Worm (Caenorhabditis elegans) whole organism, young adult: ENCODE measurements around the gene Y75B12A.2.

Source experiments
- B0035.1 ChIP-seq: sonication (generic microtip); optimal IDR thresholded peaks from 2 replicates; lab custom pipeline; 2016; ENCODE audit warnings: missing genetic modification characterization, mild to moderate bottlenecking, missing compliant biosample characterization, missing genotype, missing genetic modification reagents
- C17E4.6 ChIP-seq: fragments of 200-800 bp; sonication (Bioruptor generic); IDR thresholded peaks from 2 replicates; pipeline ENCODE4 v1.3.6; 2022; ENCODE audit warnings: missing genetic modification reagents, missing genetic modification characterization, missing compliant biosample characterization
- F22D6.2 ChIP-seq: sonication (generic microtip); optimal IDR thresholded peaks from 2 replicates; lab custom pipeline; 2016; ENCODE audit warnings: mild to moderate bottlenecking, missing genetic modification characterization, missing compliant biosample characterization
- F23B12.7 ChIP-seq: sonication (generic microtip); optimal IDR thresholded peaks from 2 replicates; lab custom pipeline; 2017; ENCODE audit warnings: missing genetic modification characterization, mild to moderate bottlenecking, missing compliant biosample characterization, antibody characterized with exemption, moderate library complexity; ENCODE audit not compliant: insufficient read depth
- F33H1.4 ChIP-seq: fragments of 200-800 bp; sonication (Bioruptor generic); IDR thresholded peaks from 2 replicates; pipeline ENCODE4 v1.3.6; 2022; ENCODE audit warnings: missing genetic modification reagents, missing genetic modification characterization, missing compliant biosample characterization
- F55B11.4 ChIP-seq: sonication (generic microtip); optimal IDR thresholded peaks from 2 replicates; lab custom pipeline; 2016; ENCODE audit warnings: missing compliant biosample characterization, missing genetic modification characterization, borderline replicate concordance; ENCODE audit not compliant: insufficient read depth
- K12H6.12 ChIP-seq: fragments of 200-800 bp; sonication (Bioruptor generic); optimal IDR thresholded peaks from 2 replicates; lab custom pipeline; 2018; ENCODE audit warnings: mild to moderate bottlenecking, missing genetic modification characterization, missing compliant biosample characterization
- T26A5.8 ChIP-seq: sonication (generic microtip); optimal IDR thresholded peaks from 2 replicates; lab custom pipeline; 2016; ENCODE audit warnings: missing genetic modification characterization, missing compliant biosample characterization
- Y56A3A.18 ChIP-seq: fragments of 200-800 bp; sonication (Bioruptor generic); IDR thresholded peaks from 2 replicates; pipeline ENCODE4 v1.3.6; 2022; ENCODE audit warnings: missing genetic modification reagents, missing genetic modification characterization, missing compliant biosample characterization
- ZK185.1 ChIP-seq: sonication (generic microtip); optimal IDR thresholded peaks from 2 replicates; lab custom pipeline; 2016; ENCODE audit warnings: mild to moderate bottlenecking, missing genetic modification characterization, missing compliant biosample characterization; ENCODE audit not compliant: poor library complexity, severe bottlenecking
- akir-1 ChIP-seq: fragments of 200-800 bp; sonication (Bioruptor generic); optimal IDR thresholded peaks from 2 replicates; lab custom pipeline; 2018; ENCODE audit warnings: mild to moderate bottlenecking, missing genetic modification characterization, moderate library complexity, missing compliant biosample characterization
- aptf-3 ChIP-seq: fragments of 200-800 bp; sonication (Bioruptor generic); IDR thresholded peaks from 2 replicates; pipeline ENCODE4 v1.3.6; 2022; ENCODE audit warnings: missing genetic modification characterization, missing compliant biosample characterization
- attf-3 ChIP-seq: fragments of 200-800 bp; sonication (Bioruptor generic); conservative IDR thresholded peaks from 2 replicates; pipeline ENCODE4 v1.3.6; 2022; ENCODE audit warnings: missing genetic modification reagents, missing genetic modification characterization, missing compliant biosample characterization
- attf-6 ChIP-seq: fragments of 200-800 bp; sonication (Bioruptor generic); IDR thresholded peaks from 2 replicates; pipeline ENCODE4 v1.3.6; 2022; ENCODE audit warnings: missing genetic modification reagents, missing genetic modification characterization, missing compliant biosample characterization
- bed-1 ChIP-seq: fragments of 200-800 bp; sonication (Bioruptor generic); IDR thresholded peaks from 2 replicates; pipeline ENCODE4 v1.3.6; 2022; ENCODE audit warnings: missing genetic modification reagents, missing genetic modification characterization, missing compliant biosample characterization
- bed-2 ChIP-seq: fragments of 200-800 bp; sonication (Bioruptor generic); IDR thresholded peaks from 2 replicates; pipeline ENCODE4 v1.3.6; 2022; ENCODE audit warnings: missing genetic modification reagents, missing genetic modification characterization, missing compliant biosample characterization
- cebp-1 ChIP-seq, 2 experiments: fragments of 200-800 bp in 1 of 2; sonication (Bioruptor generic) in 1 of 2; sonication (generic microtip) in 1 of 2; IDR thresholded peaks in 1 of 2; optimal IDR thresholded peaks in 1 of 2; 2 replicates each; pipeline versions ENCODE4 v1.3.6 to Lab custom; 2017 to 2022; ENCODE audit warnings: missing compliant biosample characterization in 2 of 2, missing genetic modification characterization in 2 of 2, mild to moderate bottlenecking in 1 of 2, missing genetic modification reagents in 1 of 2, moderate library complexity in 1 of 2
- cebp-2 ChIP-seq: fragments of 200-800 bp; sonication (Bioruptor generic); IDR thresholded peaks from 2 replicates; pipeline ENCODE4 v1.3.6; 2022; ENCODE audit warnings: missing genetic modification characterization, missing compliant biosample characterization
- ceh-27 ChIP-seq: fragments of 200-800 bp; sonication (Bioruptor generic); optimal IDR thresholded peaks from 2 replicates; lab custom pipeline; 2018; ENCODE audit warnings: mild to moderate bottlenecking, missing genetic modification characterization, moderate library complexity, missing compliant biosample characterization
- ceh-40 ChIP-seq: fragments of 200-800 bp; sonication (Bioruptor generic); IDR thresholded peaks from 2 replicates; pipeline ENCODE4 v1.3.6; 2022; ENCODE audit warnings: missing genetic modification characterization, missing compliant biosample characterization
- ceh-91 ChIP-seq: fragments of 200-800 bp; sonication (Bioruptor generic); IDR thresholded peaks from 2 replicates; pipeline ENCODE4 v1.3.6; 2022; ENCODE audit warnings: missing genetic modification reagents, missing genetic modification characterization, missing compliant biosample characterization
- chd-7 ChIP-seq: sonication (generic microtip); optimal IDR thresholded peaks from 2 replicates; lab custom pipeline; 2016; ENCODE audit warnings: mild to moderate bottlenecking, missing genetic modification characterization, moderate library complexity, missing compliant biosample characterization
- dpff-1 ChIP-seq: sonication (generic microtip); optimal IDR thresholded peaks from 2 replicates; lab custom pipeline; 2017; ENCODE audit warnings: mild to moderate bottlenecking, missing genetic modification characterization, missing compliant biosample characterization
- gei-17 ChIP-seq: fragments of 200-800 bp; sonication (Bioruptor generic); optimal IDR thresholded peaks from 2 replicates; lab custom pipeline; 2018; ENCODE audit warnings: mild to moderate bottlenecking, missing genetic modification characterization, missing compliant biosample characterization
- him-1 ChIP-seq: sonication (generic microtip); optimal IDR thresholded peaks from 2 replicates; lab custom pipeline; 2016; ENCODE audit warnings: missing genotype, missing genetic modification reagents, missing genetic modification characterization, missing compliant biosample characterization
- hmg-1.2 ChIP-seq: fragments of 200-800 bp; sonication (Bioruptor generic); IDR thresholded peaks from 2 replicates; pipeline ENCODE4 v1.3.6; 2022; ENCODE audit warnings: missing genetic modification reagents, missing genetic modification characterization, missing compliant biosample characterization
- hrde-1 ChIP-seq: sonication (generic microtip); optimal IDR thresholded peaks from 2 replicates; lab custom pipeline; 2016; ENCODE audit warnings: missing genetic modification characterization, mild to moderate bottlenecking, missing compliant biosample characterization, moderate library complexity, missing genotype, missing genetic modification reagents, borderline replicate concordance
- hsf-1 ChIP-seq: fragments of 200-800 bp; sonication (Bioruptor generic); IDR thresholded peaks from 2 replicates; pipeline ENCODE4 v1.3.6; 2022; ENCODE audit warnings: missing genetic modification reagents, missing genetic modification characterization, missing compliant biosample characterization
- lag-1 ChIP-seq: fragments of 200-800 bp; sonication (Bioruptor generic); IDR thresholded peaks from 2 replicates; pipeline ENCODE4 v1.3.6; 2022; ENCODE audit warnings: missing genetic modification reagents, missing genetic modification characterization, missing compliant biosample characterization
- let-526 ChIP-seq: fragments of 200-800 bp; sonication (Bioruptor generic); IDR thresholded peaks from 2 replicates; pipeline ENCODE4 v1.3.6; 2022; ENCODE audit warnings: missing genetic modification reagents, missing genetic modification characterization, missing compliant biosample characterization
- let-607 ChIP-seq, 2 experiments: fragments of 200-800 bp in 1 of 2; sonication (Bioruptor generic) in 1 of 2; sonication (generic microtip) in 1 of 2; optimal IDR thresholded peaks; 2 replicates each; lab custom pipeline; 2016 to 2018; ENCODE audit warnings: mild to moderate bottlenecking in 2 of 2, missing compliant biosample characterization in 2 of 2, missing genetic modification characterization in 2 of 2, moderate library complexity in 2 of 2, missing genotype in 1 of 2
- lin-35 ChIP-seq, 3 experiments: fragments of 150-350 bp in 2 of 3; sonication (generic microtip) in 1 of 3; optimal IDR thresholded peaks; 2 replicates each; lab custom pipeline; 2014 to 2018; ENCODE audit warnings: missing biosample characterization in 3 of 3, missing genetic modification characterization in 3 of 3, missing genetic modification reagents in 3 of 3
- lin-40 ChIP-seq: sonication (generic microtip); optimal IDR thresholded peaks from 2 replicates; lab custom pipeline; 2016; ENCODE audit warnings: missing genetic modification characterization, mild to moderate bottlenecking, missing compliant biosample characterization, missing genotype, missing genetic modification reagents
- lsl-1 ChIP-seq: fragments of 200-800 bp; sonication (Bioruptor generic); optimal IDR thresholded peaks from 2 replicates; lab custom pipeline; 2018; ENCODE audit warnings: mild to moderate bottlenecking, missing genetic modification characterization, moderate library complexity, missing compliant biosample characterization
- madf-3 ChIP-seq: fragments of 200-800 bp; sonication (Bioruptor generic); IDR thresholded peaks from 2 replicates; pipeline ENCODE4 v1.3.6; 2022; ENCODE audit warnings: missing genetic modification reagents, missing genetic modification characterization, missing compliant biosample characterization
- madf-6 ChIP-seq: fragments of 200-800 bp; sonication (Bioruptor generic); IDR thresholded peaks from 2 replicates; pipeline ENCODE4 v1.3.6; 2022; ENCODE audit warnings: missing genetic modification reagents, missing genetic modification characterization, missing compliant biosample characterization
- madf-8 ChIP-seq: fragments of 200-800 bp; sonication (Bioruptor generic); conservative IDR thresholded peaks from 2 replicates; pipeline ENCODE4 v1.3.6; 2022; ENCODE audit warnings: missing genetic modification reagents, missing genetic modification characterization, missing compliant biosample characterization
- mel-28 ChIP-seq: sonication (generic microtip); optimal IDR thresholded peaks from 2 replicates; lab custom pipeline; 2016; ENCODE audit warnings: borderline replicate concordance, mild to moderate bottlenecking, missing genetic modification characterization, missing compliant biosample characterization
- mes-4 ChIP-seq: sonication (generic microtip); optimal IDR thresholded peaks from 2 replicates; lab custom pipeline; 2016; ENCODE audit warnings: missing genotype, missing genetic modification characterization, missing compliant biosample characterization
- nhr-90 ChIP-seq: sonication (generic microtip); optimal IDR thresholded peaks from 2 replicates; lab custom pipeline; 2016; ENCODE audit warnings: missing genotype, mild to moderate bottlenecking, missing genetic modification characterization, missing compliant biosample characterization
- snpc-3.4 ChIP-seq: sonication (generic microtip); optimal IDR thresholded peaks from 2 replicates; lab custom pipeline; 2017; ENCODE audit warnings: missing genetic modification characterization, mild to moderate bottlenecking, missing compliant biosample characterization, antibody characterized with exemption, moderate library complexity, missing genotype, missing genetic modification reagents
- somi-1 ChIP-seq: fragments of 200-800 bp; sonication (Bioruptor generic); optimal IDR thresholded peaks from 2 replicates; lab custom pipeline; 2018; ENCODE audit warnings: mild to moderate bottlenecking, missing genetic modification characterization, missing compliant biosample characterization
- ztf-3 ChIP-seq: fragments of 200-800 bp; sonication (Bioruptor generic); optimal IDR thresholded peaks from 2 replicates; lab custom pipeline; 2018; ENCODE audit warnings: mild to moderate bottlenecking, missing genetic modification characterization, missing compliant biosample characterization
- ztf-6 ChIP-seq: fragments of 200-800 bp; sonication (Bioruptor generic); IDR thresholded peaks from 2 replicates; pipeline ENCODE4 v1.3.6; 2022; ENCODE audit warnings: missing genetic modification reagents, missing genetic modification characterization, missing compliant biosample characterization

Y75B12A.2 gene

ce11 chrV:15072738-15073137, 36.6 kb upstream of the Y75B12A.2 start:
- TF ChIP-seq ztf-6 (GFP tag; lab: Robert Waterston, UW), result no peak
- TF ChIP-seq attf-6 (GFP tag; lab: Robert Waterston, UW), result no peak
- TF ChIP-seq ceh-40 (GFP tag; lab: Robert Waterston, UW), result no peak
- TF ChIP-seq dpff-1 (tag; lab: Kevin White, UChicago), result no peak
- TF ChIP-seq F55B11.4, result no peak
- TF ChIP-seq him-1 (tag; lab: Kevin White, UChicago), result no peak
- no peak for TF ChIP-seq madf-3 (GFP tag; lab: Robert Waterston, UW)
- peak; percentile 69 for TF ChIP-seq ceh-27
- TF ChIP-seq attf-3 (GFP tag; lab: Robert Waterston, UW), result no peak
- TF ChIP-seq, all 124 proteins: peak for 1

DNA sequence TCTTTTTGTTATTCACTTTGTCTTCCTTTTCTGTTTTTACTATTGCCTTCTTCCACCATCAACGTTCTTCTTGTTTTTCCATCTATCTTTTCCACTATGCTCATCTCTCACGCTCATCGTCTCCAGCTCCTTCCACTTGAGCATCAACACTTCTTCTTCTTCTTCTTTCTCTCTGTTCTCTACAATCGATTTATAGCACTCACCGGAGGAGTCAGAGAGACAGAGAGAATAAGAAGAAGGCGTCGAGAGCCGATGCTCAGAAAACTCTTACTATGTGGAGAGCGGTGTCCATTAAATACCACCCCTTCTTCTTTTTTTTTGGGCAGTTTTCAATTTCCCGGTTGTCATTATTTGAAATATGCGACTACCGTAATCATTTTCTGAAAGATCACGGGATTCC, 34.5 kb upstream of the Y75B12A.2 start:
- TF ChIP-seq K12H6.12 (tag; lab: Kevin White, UChicago) (peak; percentile 7), ceh-27 (peak; percentile 55), hmg-1.2 (GFP tag; lab: Robert Waterston, UW) (peak; percentile 27; the same call in 1 of the 2 replicates), ceh-91 (GFP tag; lab: Robert Waterston, UW) (no peak), lin-35 (GFP tag; optimal IDR thresholded peaks at IDR 0.05; lab: Kevin White, UChicago) (no peak), akir-1 (GFP tag; lab: Kevin White, UChicago) (no peak)
- TF ChIP-seq, all 124 proteins: peak for 3

ce11 chrV:15078560-15078959, 30.8 kb upstream of the Y75B12A.2 start:
- no peak for TF ChIP-seq cebp-1 (GFP tag; IDR thresholded peaks at IDR 0.05; lab: Robert Waterston, UW)
- TF ChIP-seq cebp-1 (tag; optimal IDR thresholded peaks at IDR 0.05; lab: Kevin White, UChicago), result no peak
- no peak for TF ChIP-seq gei-17 (GFP tag; lab: Kevin White, UChicago)
- TF ChIP-seq somi-1 (GFP tag; lab: Kevin White, UChicago), result no peak
- TF ChIP-seq let-526, result no peak
- TF ChIP-seq aptf-3, result no peak
- TF ChIP-seq snpc-3.4 (tag; lab: Kevin White, UChicago), result no peak
- TF ChIP-seq T26A5.8 (tag; lab: Kevin White, UChicago), result no peak
- no peak for TF ChIP-seq C17E4.6
- TF ChIP-seq mes-4 (tag; lab: Kevin White, UChicago), result no peak
- no peak for TF ChIP-seq mel-28
- TF ChIP-seq bed-1 (GFP tag; lab: Robert Waterston, UW), result no peak
- no peak for TF ChIP-seq ztf-3 (GFP tag; lab: Kevin White, UChicago)
- TF ChIP-seq hsf-1 (GFP tag; lab: Robert Waterston, UW), result no peak
- no peak for TF ChIP-seq Y56A3A.18 (GFP tag; lab: Robert Waterston, UW)
- no peak for TF ChIP-seq hrde-1
- no peak for TF ChIP-seq F23B12.7 (tag; lab: Kevin White, UChicago)
- no peak for TF ChIP-seq nhr-90
- TF ChIP-seq madf-8 (GFP tag; lab: Robert Waterston, UW), result no peak
- TF ChIP-seq lag-1 (GFP tag; lab: Robert Waterston, UW), result no peak

DNA sequence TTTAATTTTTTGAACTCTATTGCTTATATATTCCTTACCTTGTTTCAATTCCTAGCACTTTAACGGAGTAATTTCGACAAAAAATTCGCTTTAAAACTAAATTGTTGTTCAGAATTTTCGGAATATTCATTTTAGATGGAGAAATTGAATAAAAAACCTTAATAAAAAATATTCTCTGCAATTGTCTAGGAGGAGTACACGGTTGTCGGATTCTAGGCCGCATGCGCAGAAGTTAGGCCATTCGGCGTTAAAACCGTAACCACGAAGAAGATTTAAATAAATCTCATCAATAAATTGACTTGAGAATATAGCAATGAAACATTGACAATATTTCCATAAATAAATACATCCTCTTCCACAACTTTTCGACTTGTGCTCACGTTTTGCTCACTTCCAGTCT, 27.1 kb upstream of the Y75B12A.2 start, which contains the start of the genes C01G10.10 and C01G10.9:
TSS of gene C01G10.10 (minus strand) at position 151 of the 400 bp plus-strand sequence.
TSS of gene C01G10.9 (plus strand) at position 240 of the 400 bp plus-strand sequence.
- TF ChIP-seq lsl-1 (GFP tag; lab: Kevin White, UChicago) (peak; percentile 19), B0035.1 (tag; lab: Kevin White, UChicago) (no peak), lin-35 (GFP tag; optimal IDR thresholded peaks at IDR 0.05; lab: Kevin White, UChicago) (peak in 1 of 3 experiments; percentile 30), F22D6.2 (tag; lab: Kevin White, UChicago) (peak; percentile 8), madf-6 (GFP tag; lab: Robert Waterston, UW) (peak; percentile 54), him-1 (tag; lab: Kevin White, UChicago) (peak; percentile 28), chd-7 (no peak), bed-2 (GFP tag; lab: Robert Waterston, UW) (0 out of 2 replicates have a peak, but pooled peaks have one; percentile 42), lin-40 (tag; lab: Kevin White, UChicago) (peak; percentile 50), ceh-27 (peak; percentile 52), ZK185.1 (tag; lab: Kevin White, UChicago) (peak; percentile 76), let-607 (tag; optimal IDR thresholded peaks at IDR 0.05; lab: Kevin White, UChicago) (peak in 1 of 2 experiments; percentile 54), F33H1.4 (GFP tag; lab: Robert Waterston, UW) (peak; percentile 26; the same call in 1 of the 2 replicates), cebp-2 (GFP tag; lab: Robert Waterston, UW) (no peak)
